Worm (Caenorhabditis elegans): ENCODE results near the gene C39H7.4.

Gene C39H7.4

DNA sequence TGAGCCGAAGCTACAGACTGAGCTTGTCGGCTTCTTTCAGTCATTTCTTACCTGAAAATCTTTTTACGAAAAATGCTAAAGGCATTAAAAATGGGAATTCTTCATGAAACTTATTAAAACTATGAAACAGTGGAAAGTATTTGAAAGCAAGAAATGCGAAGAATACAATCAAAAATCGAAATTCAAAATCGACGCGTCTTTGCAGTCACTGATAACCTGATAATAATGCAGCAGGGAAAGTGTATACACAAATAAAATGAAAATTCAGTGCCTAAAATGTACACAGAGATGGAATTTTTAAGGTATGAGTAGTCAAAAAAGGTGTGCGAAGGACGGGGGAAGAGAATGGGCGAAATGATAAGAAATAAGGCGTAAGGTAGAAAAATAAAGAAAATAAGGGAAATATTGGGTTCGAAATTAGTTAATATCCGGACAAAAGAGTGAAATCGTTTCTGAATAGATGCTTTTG, at the start of gene C39H7.4:
Gene C39H7.4, minus strand, starts transcription at position 51 of the 469 bp plus-strand sequence.
- TF ChIP-seq madf-3 (GFP tag; IDR thresholded peaks at IDR 0.05) (no peak), nhr-80 (tag; optimal IDR thresholded peaks at IDR 0.05) (peak; percentile 89), Y56A3A.18 (GFP tag; IDR thresholded peaks at IDR 0.05) (no peak), nhr-90 (tag; optimal IDR thresholded peaks at IDR 0.05) (no peak), lsl-1 (GFP tag; optimal IDR thresholded peaks at IDR 0.05) (no peak)

DNA sequence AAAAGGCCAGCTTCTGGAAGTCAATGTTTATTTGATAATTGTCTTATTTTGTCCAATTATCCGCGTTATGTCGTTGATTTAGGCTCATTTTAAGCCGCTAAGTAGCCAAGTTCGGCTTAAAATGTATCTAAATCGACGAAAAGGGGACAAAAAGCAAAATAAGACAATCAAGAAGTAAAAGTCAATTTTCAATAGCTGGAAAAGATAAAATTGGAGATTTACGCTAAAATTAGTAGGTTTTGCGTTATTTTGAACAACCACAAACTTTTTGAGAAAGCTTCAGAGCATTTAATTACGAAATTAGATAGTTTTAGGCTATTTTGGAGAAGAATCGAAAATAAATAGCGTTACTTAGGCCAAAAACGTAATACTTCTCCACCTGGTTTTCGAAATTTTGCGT, 48.5 kb upstream of the C39H7.4 start:
- TF ChIP-seq attf-5 (GFP tag; optimal IDR thresholded peaks at IDR 0.05) (no peak), C06A6.2 (GFP tag; conservative IDR thresholded peaks at IDR 0.05) (0 out of 2 replicates have a peak, but pooled peaks have one; percentile 15)

DNA sequence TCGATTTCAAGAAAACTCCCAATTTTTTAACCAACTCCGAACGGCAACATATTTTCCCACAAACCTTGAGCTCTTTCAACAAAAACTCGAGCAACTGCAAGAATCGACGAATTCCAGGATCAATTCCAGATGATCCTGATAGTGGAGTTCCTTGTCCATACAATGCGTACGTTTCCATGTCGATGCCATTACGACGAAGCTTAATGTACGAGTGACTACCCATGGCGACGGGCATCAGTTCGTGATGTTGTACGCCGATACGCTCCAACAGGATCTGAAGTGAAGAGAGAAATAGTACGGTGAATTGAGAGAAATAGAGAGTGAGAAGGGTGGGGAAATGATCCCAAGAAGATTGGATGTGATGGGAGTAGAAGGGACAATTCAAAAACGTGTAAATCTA, 47.7 kb upstream of the C39H7.4 start:
- 0 out of 2 replicates have a peak, but pooled peaks have one; percentile 14 for TF ChIP-seq hmg-1.2 (GFP tag; IDR thresholded peaks at IDR 0.05)
- TF ChIP-seq ztf-26 (tag; optimal IDR thresholded peaks at IDR 0.05) = no peak
- TF ChIP-seq unc-130 (GFP tag; optimal IDR thresholded peaks at IDR 0.05) = no peak

DNA sequence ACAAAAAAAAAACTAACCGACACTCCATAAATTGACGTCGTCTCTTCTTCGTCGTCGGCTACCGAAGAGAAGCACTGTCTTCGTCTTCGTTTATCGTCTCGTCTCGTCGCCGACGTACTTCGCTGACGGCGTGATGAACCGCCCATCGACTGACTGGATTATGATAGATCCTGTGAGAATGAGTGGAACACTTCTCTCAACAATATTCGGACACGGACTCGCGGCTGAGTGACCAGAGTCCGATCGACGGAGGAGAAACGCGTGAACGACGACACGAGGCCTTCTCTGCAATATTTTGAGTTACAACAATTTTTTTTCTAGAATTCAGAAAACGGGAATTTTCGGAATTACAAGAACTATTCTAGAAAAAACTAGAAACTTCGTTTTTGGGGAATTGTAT, 45.8 kb upstream of the C39H7.4 start, which contains the start of gene skn-1:
Gene skn-1, minus strand, starts transcription at position 146 of the 400 bp plus-strand sequence.
- TF ChIP-seq Y67H2A.10 (GFP tag; conservative IDR thresholded peaks at IDR 0.05) (no peak), repo-1 (tag; optimal IDR thresholded peaks at IDR 0.05) (peak; percentile 52), cebp-1 (GFP tag; IDR thresholded peaks at IDR 0.05) (0 out of 2 replicates have a peak, but pooled peaks have one; percentile 20), cebp-1 (tag; optimal IDR thresholded peaks at IDR 0.05) (peak; percentile 13), ceh-79 (tag; optimal IDR thresholded peaks at IDR 0.05) (no peak), B0035.1 (tag; optimal IDR thresholded peaks at IDR 0.05) (no peak), zfh-2 (GFP tag; conservative IDR thresholded peaks at IDR 0.05) (0 out of 2 replicates have a peak, but pooled peaks have one; percentile 12), nfyb-1 (GFP tag; IDR thresholded peaks at IDR 0.05) (peak; percentile 76; the same call in 1 of the 2 replicates), madf-3 (GFP tag; IDR thresholded peaks at IDR 0.05) (0 out of 2 replicates have a peak, but pooled peaks have one; percentile 32), B0336.3 (GFP tag; IDR thresholded peaks at IDR 0.05) (peak; percentile 26; the same call in 1 of the 2 replicates), ztf-3 (GFP tag; optimal IDR thresholded peaks at IDR 0.05) (no peak), dox-1 (GFP tag; IDR thresholded peaks at IDR 0.05) (no peak), lin-54 (GFP tag; optimal IDR thresholded peaks at IDR 0.05) (peak; percentile 13), efl-1 (GFP tag; optimal IDR thresholded peaks at IDR 0.05) (no peak), let-526 (GFP tag; IDR thresholded peaks at IDR 0.05) (0 out of 2 replicates have a peak, but pooled peaks have one; percentile 21)

DNA sequence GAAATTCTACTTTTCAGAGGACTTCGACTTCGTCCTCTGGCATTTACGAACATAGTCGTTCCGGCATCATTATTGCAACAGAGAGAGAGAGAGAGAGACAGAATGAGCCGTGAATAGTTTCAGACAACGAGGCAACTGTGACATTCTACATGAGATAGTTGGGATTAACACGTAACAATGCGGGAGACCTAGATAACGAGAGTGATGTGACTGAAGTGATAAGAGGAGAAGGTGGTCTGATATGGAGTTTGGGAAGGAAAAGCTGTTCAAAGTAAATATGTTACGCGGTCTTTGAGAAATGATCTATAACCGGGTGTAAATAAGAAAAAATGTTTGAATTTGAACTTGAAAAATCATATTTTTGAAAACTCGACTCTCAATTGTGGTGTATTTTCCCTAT, 45.1 kb upstream of the C39H7.4 start:
- no peak for TF ChIP-seq K12H6.12 (tag; optimal IDR thresholded peaks at IDR 0.05)
- TF ChIP-seq lag-1 (GFP tag; IDR thresholded peaks at IDR 0.05) = no peak
- no peak for TF ChIP-seq chd-7 (tag; optimal IDR thresholded peaks at IDR 0.05)
- TF ChIP-seq K11D2.4 (GFP tag; IDR thresholded peaks at IDR 0.05) = no peak
- TF ChIP-seq cebp-1 (GFP tag; IDR thresholded peaks at IDR 0.05) = 0 out of 2 replicates have a peak, but pooled peaks have one; percentile 31
- peak; percentile 27 for TF ChIP-seq cebp-1 (tag; optimal IDR thresholded peaks at IDR 0.05)
- TF ChIP-seq ceh-79 (tag; optimal IDR thresholded peaks at IDR 0.05) = no peak
- TF ChIP-seq attf-5 (GFP tag; optimal IDR thresholded peaks at IDR 0.05) = no peak
- TF ChIP-seq ceh-91 (GFP tag; IDR thresholded peaks at IDR 0.05) = no peak
- TF ChIP-seq tbx-9 (tag; optimal IDR thresholded peaks at IDR 0.05; ENCODE audit: borderline replicate concordance) = no peak
- peak; percentile 43; the same call in 1 of the 2 replicates for TF ChIP-seq nfyb-1 (GFP tag; IDR thresholded peaks at IDR 0.05)
- TF ChIP-seq ceh-27 (GFP tag; optimal IDR thresholded peaks at IDR 0.05) = no peak
- no peak for TF ChIP-seq tlf-1 (GFP tag; optimal IDR thresholded peaks at IDR 0.05)
- TF ChIP-seq mel-28 (tag; optimal IDR thresholded peaks at IDR 0.05; ENCODE audit: borderline replicate concordance) = no peak
- TF ChIP-seq B0019.2 (GFP tag; conservative IDR thresholded peaks at IDR 0.05) = no peak
- no peak for TF ChIP-seq rcor-1 (GFP tag; IDR thresholded peaks at IDR 0.05)
- TF ChIP-seq bed-2 (GFP tag; IDR thresholded peaks at IDR 0.05) = no peak
- no peak for TF ChIP-seq dox-1 (GFP tag; IDR thresholded peaks at IDR 0.05)
- peak; percentile 48 for TF ChIP-seq nhr-80 (tag; optimal IDR thresholded peaks at IDR 0.05)
- TF ChIP-seq D2030.7 (GFP tag; IDR thresholded peaks at IDR 0.05) = no peak
- no peak for TF ChIP-seq hmg-20 (GFP tag; IDR thresholded peaks at IDR 0.05)
- TF ChIP-seq F52B5.7 (tag; optimal IDR thresholded peaks at IDR 0.05) = no peak
- TF ChIP-seq hmg-1.2 (GFP tag; IDR thresholded peaks at IDR 0.05) = peak; percentile 40; the same call in 1 of the 2 replicates
- no peak for TF ChIP-seq hsf-1 (GFP tag; IDR thresholded peaks at IDR 0.05)
- no peak for TF ChIP-seq zim-3 (tag; optimal IDR thresholded peaks at IDR 0.05)
- TF ChIP-seq repo-1 (tag; optimal IDR thresholded peaks at IDR 0.05) = no peak

Data from whole organism, young adult.